Fruit fly (Drosophila melanogaster): ENCODE measurements around the gene Spindly.

dm6 chr2L:3571457-3571856, 41.3 kb upstream of the Spindly start:
- TF ChIP-seq gce (GFP tag; IDR thresholded peaks at IDR 0.05) (no peak), CG3407 (GFP tag; optimal IDR thresholded peaks at IDR 0.05) (no peak), chinmo (GFP tag; IDR thresholded peaks at IDR 0.05; ENCODE audit: partially characterized antibody) (no peak)

Measured in whole organism, embryonic.